Fruit fly (Drosophila melanogaster) whole organism, embryonic: Measurements from ENCODE around the gene Pif1A.

Experiments used
- Atf-2 ChIP-seq: fragments of 200-800 bp; sonication (Bioruptor generic); optimal IDR thresholded peaks from 2 replicates; lab custom pipeline; 2016; ENCODE audit warnings: missing biosample characterization, missing genetic modification characterization
- B-H2 ChIP-seq: fragments of 200-800 bp; sonication (Bioruptor generic); optimal IDR thresholded peaks from 2 replicates; lab custom pipeline; 2018; ENCODE audit warnings: missing biosample characterization, mild to moderate bottlenecking, missing genetic modification characterization
- CG12299 ChIP-seq: fragments of 200-800 bp; sonication (Bioruptor generic); optimal IDR thresholded peaks from 2 replicates; lab custom pipeline; 2018; ENCODE audit warnings: missing biosample characterization, mild to moderate bottlenecking, missing genetic modification characterization
- CG12942 ChIP-seq: fragments of 200-800 bp; sonication (Bioruptor generic); optimal IDR thresholded peaks from 3 replicates; lab custom pipeline; 2016; ENCODE audit warnings: missing biosample characterization, missing genetic modification characterization
- CG14441 ChIP-seq: fragments of 200-800 bp; sonication (Bioruptor generic); IDR thresholded peaks from 2 replicates; pipeline ENCODE4 v1.3.6; 2022; ENCODE audit warnings: missing biosample characterization, missing genetic modification characterization
- CG15073 ChIP-seq: fragments of 200-800 bp; sonication (Bioruptor generic); optimal IDR thresholded peaks from 2 replicates; lab custom pipeline; 2016; ENCODE audit warnings: missing biosample characterization, missing genetic modification characterization
- CG17385 ChIP-seq: fragments of 200-800 bp; sonication (Bioruptor generic); optimal IDR thresholded peaks from 3 replicates; lab custom pipeline; 2018; ENCODE audit warnings: missing biosample characterization, mild to moderate bottlenecking, missing genetic modification characterization
- CG17912 ChIP-seq: fragments of 200-800 bp; sonication (Bioruptor generic); optimal IDR thresholded peaks from 2 replicates; lab custom pipeline; 2018; ENCODE audit warnings: missing biosample characterization, mild to moderate bottlenecking, missing genetic modification characterization
- CG2120 ChIP-seq: fragments of 200-800 bp; sonication (Bioruptor generic); optimal IDR thresholded peaks from 3 replicates; lab custom pipeline; 2016; ENCODE audit warnings: missing biosample characterization, missing genetic modification characterization
- CG2199 ChIP-seq: fragments of 200-800 bp; sonication (Bioruptor generic); IDR thresholded peaks from 3 replicates; pipeline ENCODE4 v1.3.6; 2022; ENCODE audit warnings: missing biosample characterization, missing genetic modification characterization
- CG30020 ChIP-seq: fragments of 200-800 bp; optimal IDR thresholded peaks from 2 replicates; lab custom pipeline; 2019; ENCODE audit warnings: missing biosample characterization, mild to moderate bottlenecking, missing genetic modification characterization, moderate library complexity
- CG4282 ChIP-seq: fragments of 200-800 bp; sonication (Bioruptor generic); optimal IDR thresholded peaks from 2 replicates; lab custom pipeline; 2016; ENCODE audit warnings: missing biosample characterization, missing genetic modification characterization
- CG5180 ChIP-seq: fragments of 200-800 bp; sonication (Bioruptor generic); optimal IDR thresholded peaks from 3 replicates; lab custom pipeline; 2017; ENCODE audit warnings: missing biosample characterization, missing genetic modification characterization, mild to moderate bottlenecking, moderate library complexity, missing genetic modification reagents
- CG5245 ChIP-seq: fragments of 200-800 bp; sonication (Bioruptor generic); optimal IDR thresholded peaks from 3 replicates; lab custom pipeline; 2016; ENCODE audit warnings: missing biosample characterization, missing genetic modification characterization
- CG6683 ChIP-seq: fragments of 200-800 bp; sonication (Bioruptor generic); optimal IDR thresholded peaks from 2 replicates; lab custom pipeline; 2017; ENCODE audit warnings: missing biosample characterization, mild to moderate bottlenecking, missing genetic modification characterization, missing genetic modification reagents
- CG7357 ChIP-seq: fragments of 200-800 bp; sonication (Bioruptor generic); IDR thresholded peaks from 3 replicates; pipeline ENCODE4 v1.3.6; 2022; ENCODE audit warnings: missing biosample characterization, missing genetic modification characterization
- CG7987 ChIP-seq: fragments of 200-800 bp; sonication (Bioruptor generic); optimal IDR thresholded peaks from 2 replicates; lab custom pipeline; 2018; ENCODE audit warnings: missing biosample characterization, mild to moderate bottlenecking, missing genetic modification characterization, moderate library complexity
- CG8388 ChIP-seq: fragments of 200-800 bp; sonication (Bioruptor generic); optimal IDR thresholded peaks from 2 replicates; lab custom pipeline; 2019; ENCODE audit warnings: missing biosample characterization, mild to moderate bottlenecking, missing genetic modification characterization, moderate library complexity
- CG9437 ChIP-seq: fragments of 200-800 bp; sonication (Bioruptor generic); optimal IDR thresholded peaks from 2 replicates; lab custom pipeline; 2018; ENCODE audit warnings: missing biosample characterization, mild to moderate bottlenecking, missing genetic modification characterization
- CG9797 ChIP-seq: fragments of 200-800 bp; sonication (Bioruptor generic); optimal IDR thresholded peaks from 3 replicates; lab custom pipeline; 2018; ENCODE audit warnings: missing biosample characterization, mild to moderate bottlenecking, missing genetic modification characterization
- Dek ChIP-seq: fragments of 200-800 bp; sonication (Bioruptor generic); optimal IDR thresholded peaks from 3 replicates; lab custom pipeline; 2019; ENCODE audit warnings: missing biosample characterization, mild to moderate bottlenecking, missing genetic modification characterization, moderate library complexity
- Dip2 ChIP-seq: fragments of 200-800 bp; sonication (Bioruptor generic); IDR thresholded peaks from 2 replicates; pipeline ENCODE4 v1.3.6; 2022; ENCODE audit warnings: missing biosample characterization, missing genetic modification characterization
- Dip3 ChIP-seq: fragments of 200-800 bp; sonication (Bioruptor generic); optimal IDR thresholded peaks from 3 replicates; lab custom pipeline; 2016; ENCODE audit warnings: missing biosample characterization, missing genetic modification characterization
- Dll ChIP-seq: fragments of 200-800 bp; sonication (Bioruptor generic); IDR thresholded peaks from 4 replicates; pipeline ENCODE4 v1.3.6; 2022; ENCODE audit warnings: missing biosample characterization, missing genetic modification characterization; ENCODE audit not compliant: partially characterized antibody
- Dp ChIP-seq: fragments of 200-800 bp; sonication (Bioruptor generic); optimal IDR thresholded peaks from 2 replicates; lab custom pipeline; 2018; ENCODE audit warnings: missing biosample characterization, mild to moderate bottlenecking, missing genetic modification characterization, moderate library complexity
- MESR4 ChIP-seq: fragments of 200-800 bp; sonication (Bioruptor generic); optimal IDR thresholded peaks from 2 replicates; lab custom pipeline; 2018; ENCODE audit warnings: missing biosample characterization, mild to moderate bottlenecking, missing genetic modification characterization, moderate library complexity
- NFAT ChIP-seq: fragments of 200-800 bp; sonication (Bioruptor generic); IDR thresholded peaks from 2 replicates; pipeline ENCODE4 v1.3.6; 2022; ENCODE audit warnings: missing biosample characterization, missing genetic modification characterization
- NK7.1 ChIP-seq: fragments of 200-800 bp; sonication (Bioruptor generic); optimal IDR thresholded peaks from 3 replicates; lab custom pipeline; 2016; ENCODE audit warnings: missing biosample characterization, missing genetic modification characterization
- Oaz ChIP-seq: fragments of 200-800 bp; sonication (Bioruptor generic); IDR thresholded peaks from 2 replicates; pipeline ENCODE4 v1.3.6; 2022; ENCODE audit warnings: missing biosample characterization, missing genetic modification characterization
- Ptx1 ChIP-seq: fragments of 200-800 bp; sonication (Bioruptor generic); IDR thresholded peaks from 2 replicates; pipeline ENCODE4 v1.3.6; 2022; ENCODE audit warnings: missing biosample characterization, missing genetic modification characterization
- Ravus ChIP-seq: fragments of 200-800 bp; sonication (Bioruptor generic); IDR thresholded peaks from 2 replicates; pipeline ENCODE4 v1.3.6; 2022; ENCODE audit warnings: missing biosample characterization, missing genetic modification characterization
- Sox100B ChIP-seq: fragments of 200-800 bp; sonication (Bioruptor generic); optimal IDR thresholded peaks from 3 replicates; lab custom pipeline; 2018; ENCODE audit warnings: missing biosample characterization, mild to moderate bottlenecking, missing genetic modification characterization
- Ssrp ChIP-seq: fragments of 200-800 bp; sonication (Bioruptor generic); optimal IDR thresholded peaks from 2 replicates; lab custom pipeline; 2018; ENCODE audit warnings: missing biosample characterization, mild to moderate bottlenecking, missing genetic modification characterization, moderate library complexity
- Stat92E ChIP-seq, 3 experiments: fragments of >200 bp in 2 of 3; fragments of 200-800 bp in 1 of 3; sonication (Bioruptor generic) in 1 of 3; optimal IDR thresholded peaks; 2 replicates each; lab custom pipeline; 2017 to 2019; ENCODE audit warnings: missing biosample characterization in 3 of 3, missing genetic modification characterization in 3 of 3, mild to moderate bottlenecking in 1 of 3, moderate library complexity in 1 of 3
- al ChIP-seq: fragments of 200-800 bp; sonication (Bioruptor generic); IDR thresholded peaks from 2 replicates; pipeline ENCODE4 v1.3.6; 2022; ENCODE audit warnings: missing biosample characterization, missing genetic modification characterization
- ato ChIP-seq: fragments of 200-800 bp; sonication (Bioruptor generic); IDR thresholded peaks from 2 replicates; pipeline ENCODE4 v1.3.6; 2022; ENCODE audit warnings: missing biosample characterization, missing genetic modification characterization; ENCODE audit not compliant: partially characterized antibody
- bcd ChIP-seq: fragments of 200-800 bp; sonication (Bioruptor generic); optimal IDR thresholded peaks from 2 replicates; lab custom pipeline; 2017; ENCODE audit warnings: missing biosample characterization, mild to moderate bottlenecking, missing genetic modification characterization
- cas ChIP-seq: fragments of 200-800 bp; sonication (Bioruptor generic); IDR thresholded peaks from 2 replicates; pipeline ENCODE4 v1.3.6; 2022; ENCODE audit warnings: missing biosample characterization, missing genetic modification characterization
- caup ChIP-seq: fragments of 200-800 bp; sonication (Bioruptor generic); optimal IDR thresholded peaks from 3 replicates; lab custom pipeline; 2017; ENCODE audit warnings: missing biosample characterization, mild to moderate bottlenecking, missing genetic modification characterization, moderate library complexity; ENCODE audit not compliant: severe bottlenecking
- disco-r ChIP-seq: fragments of 200-800 bp; sonication (Bioruptor generic); optimal IDR thresholded peaks from 2 replicates; lab custom pipeline; 2016; ENCODE audit warnings: missing biosample characterization, missing genetic modification characterization
- dmrt11E ChIP-seq: fragments of 200-800 bp; sonication (Bioruptor generic); optimal IDR thresholded peaks from 3 replicates; lab custom pipeline; 2018; ENCODE audit warnings: missing biosample characterization, mild to moderate bottlenecking, missing genetic modification characterization, moderate library complexity
- nerfin-2 ChIP-seq: fragments of 200-800 bp; sonication (Bioruptor generic); IDR thresholded peaks from 2 replicates; pipeline ENCODE4 v1.3.6; 2022; ENCODE audit warnings: missing biosample characterization, missing genetic modification characterization; ENCODE audit not compliant: partially characterized antibody
- pnt ChIP-seq: fragments of 200-800 bp; sonication (Bioruptor generic); optimal IDR thresholded peaks from 3 replicates; lab custom pipeline; 2016; ENCODE audit warnings: missing biosample characterization, missing genetic modification characterization
- schlank ChIP-seq: fragments of 200-800 bp; sonication (Bioruptor generic); optimal IDR thresholded peaks from 2 replicates; lab custom pipeline; 2018; ENCODE audit warnings: missing biosample characterization, mild to moderate bottlenecking, missing genetic modification characterization
- stwl ChIP-seq: fragments of 200-800 bp; sonication (Bioruptor generic); optimal IDR thresholded peaks from 3 replicates; lab custom pipeline; 2018; ENCODE audit warnings: missing biosample characterization, mild to moderate bottlenecking, missing genetic modification characterization, moderate library complexity
- sug ChIP-seq: fragments of 200-800 bp; optimal IDR thresholded peaks from 2 replicates; lab custom pipeline; 2019; ENCODE audit warnings: missing biosample characterization, mild to moderate bottlenecking, missing genetic modification characterization, moderate library complexity
- tll ChIP-seq, 2 experiments: fragments of 200-800 bp in 1 of 2; fragments of >200 bp in 1 of 2; sonication (Bioruptor generic) in 1 of 2; optimal IDR thresholded peaks; 2 replicates each; lab custom pipeline; 2017 to 2019; ENCODE audit warnings: missing biosample characterization in 2 of 2, missing genetic modification characterization in 2 of 2, mild to moderate bottlenecking in 1 of 2, moderate library complexity in 1 of 2
- vfl ChIP-seq: fragments of 200-800 bp; sonication (Bioruptor generic); optimal IDR thresholded peaks from 2 replicates; lab custom pipeline; 2016; ENCODE audit warnings: missing biosample characterization, missing genetic modification characterization
- wdn ChIP-seq: fragments of 200-800 bp; sonication (Bioruptor generic); IDR thresholded peaks from 2 replicates; pipeline ENCODE4 v1.3.6; 2022; ENCODE audit warnings: missing biosample characterization, missing genetic modification characterization

Pif1A gene

dm6 chr3R:8811323-8811936 lies 10.5 kb upstream of the Pif1A start (continued):
- TF ChIP-seq CG7987 (GFP tag; lab: Kevin White, UChicago): peak; percentile 97
- TF ChIP-seq NFAT: peak; percentile 99
- TF ChIP-seq Dip3 (GFP tag; lab: Kevin White, UChicago): peak; percentile 99
- TF ChIP-seq pnt (GFP tag; lab: Kevin White, UChicago): peak; percentile 99
- peak; percentile 15; the same call in 1 of the 2 replicates for TF ChIP-seq ato (GFP tag; lab: Robert Waterston, UW)
- peak; percentile 95 for TF ChIP-seq CG17912
- peak; percentile 94 for TF ChIP-seq CG7357 (GFP tag; lab: Robert Waterston, UW)
- peak in 1 of 3 experiments; percentile 92 for TF ChIP-seq Stat92E (GFP tag; optimal IDR thresholded peaks at IDR 0.05; lab: Kevin White, UChicago)
- TF ChIP-seq CG30020 (tag; lab: Kevin White, UChicago): peak; percentile 86
- TF ChIP-seq sug: peak; percentile 98
- peak; percentile 98 for TF ChIP-seq Oaz (GFP tag; lab: Robert Waterston, UW)
- peak; percentile 98 for TF ChIP-seq CG12299 (tag; lab: Kevin White, UChicago)
- TF ChIP-seq cas (GFP tag; lab: Robert Waterston, UW): peak; percentile 97
- peak; percentile 95 for TF ChIP-seq CG9437 (GFP tag; lab: Kevin White, UChicago)
- peak; percentile 94 for TF ChIP-seq CG5180
- TF ChIP-seq CG2120: peak; percentile 100
- TF ChIP-seq CG15073 (GFP tag; lab: Kevin White, UChicago): peak; percentile 86
- TF ChIP-seq stwl: peak; percentile 61
- peak; percentile 99 for TF ChIP-seq schlank (tag; lab: Kevin White, UChicago)
- peak; percentile 44 for TF ChIP-seq CG9797 (GFP tag; lab: Kevin White, UChicago)
- TF ChIP-seq Ptx1 (GFP tag; lab: Robert Waterston, UW): peak; percentile 99
- TF ChIP-seq al: peak; percentile 99
- peak; percentile 98 for TF ChIP-seq Ravus (GFP tag; lab: Robert Waterston, UW)
- TF ChIP-seq wdn (GFP tag; lab: Robert Waterston, UW): peak; percentile 99
- peak; percentile 97 for TF ChIP-seq CG4282 (GFP tag; lab: Kevin White, UChicago)
- peak; percentile 77; the same call in 1 of the 2 replicates for TF ChIP-seq Dip2 (GFP tag; lab: Robert Waterston, UW)
- TF ChIP-seq CG12942: peak; percentile 98
- TF ChIP-seq Atf-2 (GFP tag; lab: Kevin White, UChicago): peak; percentile 99
- TF ChIP-seq vfl (GFP tag; lab: Kevin White, UChicago): peak; percentile 98
- peak; percentile 96 for TF ChIP-seq B-H2
- TF ChIP-seq CG6683: peak; percentile 95
- TF ChIP-seq CG5245 (GFP tag; lab: Kevin White, UChicago): peak; percentile 98
- TF ChIP-seq CG17385 (GFP tag; lab: Kevin White, UChicago): peak; percentile 98
- peak; percentile 98 for TF ChIP-seq Sox100B (GFP tag; lab: Kevin White, UChicago)
- TF ChIP-seq caup (GFP tag; lab: Kevin White, UChicago): peak; percentile 99
- peak; percentile 99 for TF ChIP-seq Ssrp (tag; lab: Kevin White, UChicago)
- no peak; the same call in 1 of the 2 replicates for TF ChIP-seq nerfin-2
- TF ChIP-seq Dp: peak; percentile 37
- peak; percentile 99 for TF ChIP-seq bcd (GFP tag; lab: Kevin White, UChicago)
- peak; percentile 99 for TF ChIP-seq Dek (tag; lab: Kevin White, UChicago)
- peak; percentile 99 for TF ChIP-seq CG14441 (GFP tag; lab: Robert Waterston, UW)
- TF ChIP-seq Dll (GFP tag; lab: Robert Waterston, UW): no peak
- TF ChIP-seq CG2199 (GFP tag; lab: Robert Waterston, UW): peak; percentile 98
- peak; percentile 87 for TF ChIP-seq MESR4 (GFP tag; lab: Kevin White, UChicago)
- TF ChIP-seq tll (GFP tag; optimal IDR thresholded peaks at IDR 0.05; lab: Kevin White, UChicago): no peak
- peak; percentile 98 for TF ChIP-seq disco-r (GFP tag; lab: Kevin White, UChicago)
- TF ChIP-seq dmrt11E: peak; percentile 96
- peak; percentile 99 for TF ChIP-seq NK7.1 (GFP tag; lab: Kevin White, UChicago)
- TF ChIP-seq CG8388: peak; percentile 97
